Worm (Caenorhabditis elegans) whole organism, young adult: ENCODE data around the gene dgk-4.

Experiments used
- B0019.2 ChIP-seq: fragments of 200-800 bp; sonication (Bioruptor generic); conservative IDR thresholded peaks from 2 replicates; pipeline ENCODE4 v1.3.6; 2022; ENCODE audit warnings: missing genetic modification reagents, missing genetic modification characterization, missing compliant biosample characterization
- C17E4.6 ChIP-seq: fragments of 200-800 bp; sonication (Bioruptor generic); IDR thresholded peaks from 2 replicates; pipeline ENCODE4 v1.3.6; 2022; ENCODE audit warnings: missing genetic modification reagents, missing genetic modification characterization, missing compliant biosample characterization
- D2030.7 ChIP-seq: fragments of 200-800 bp; sonication (Bioruptor generic); IDR thresholded peaks from 2 replicates; pipeline ENCODE4 v1.3.6; 2022; ENCODE audit warnings: missing genetic modification reagents, missing genetic modification characterization, missing compliant biosample characterization
- F33H1.4 ChIP-seq: fragments of 200-800 bp; sonication (Bioruptor generic); IDR thresholded peaks from 2 replicates; pipeline ENCODE4 v1.3.6; 2022; ENCODE audit warnings: missing genetic modification reagents, missing genetic modification characterization, missing compliant biosample characterization
- F52B5.7 ChIP-seq: sonication (generic microtip); optimal IDR thresholded peaks from 2 replicates; lab custom pipeline; 2016; ENCODE audit warnings: mild to moderate bottlenecking, missing genetic modification characterization, missing compliant biosample characterization
- F55B11.4 ChIP-seq: sonication (generic microtip); optimal IDR thresholded peaks from 2 replicates; lab custom pipeline; 2016; ENCODE audit warnings: missing compliant biosample characterization, missing genetic modification characterization, borderline replicate concordance; ENCODE audit not compliant: insufficient read depth
- F57C9.4 ChIP-seq: sonication (generic microtip); optimal IDR thresholded peaks from 2 replicates; lab custom pipeline; 2017; ENCODE audit warnings: mild to moderate bottlenecking, missing genetic modification characterization, missing compliant biosample characterization
- K11D2.4 ChIP-seq: fragments of 200-800 bp; sonication (Bioruptor generic); IDR thresholded peaks from 2 replicates; pipeline ENCODE4 v1.3.6; 2022; ENCODE audit warnings: missing genetic modification reagents, missing genetic modification characterization, missing compliant biosample characterization
- K12H6.12 ChIP-seq: fragments of 200-800 bp; sonication (Bioruptor generic); optimal IDR thresholded peaks from 2 replicates; lab custom pipeline; 2018; ENCODE audit warnings: mild to moderate bottlenecking, missing genetic modification characterization, missing compliant biosample characterization
- Y95B8A.8 ChIP-seq: fragments of 200-800 bp; sonication (Bioruptor generic); IDR thresholded peaks from 2 replicates; pipeline ENCODE4 v1.3.6; 2022; ENCODE audit warnings: missing genetic modification reagents, missing genetic modification characterization, missing compliant biosample characterization
- ZK185.1 ChIP-seq: sonication (generic microtip); optimal IDR thresholded peaks from 2 replicates; lab custom pipeline; 2016; ENCODE audit warnings: mild to moderate bottlenecking, missing genetic modification characterization, missing compliant biosample characterization; ENCODE audit not compliant: poor library complexity, severe bottlenecking
- aptf-2 ChIP-seq: fragments of 200-800 bp; sonication (Bioruptor generic); conservative IDR thresholded peaks from 2 replicates; pipeline ENCODE4 v1.3.6; 2022; ENCODE audit warnings: missing genetic modification reagents, missing genetic modification characterization, missing compliant biosample characterization
- aptf-3 ChIP-seq: fragments of 200-800 bp; sonication (Bioruptor generic); IDR thresholded peaks from 2 replicates; pipeline ENCODE4 v1.3.6; 2022; ENCODE audit warnings: missing genetic modification characterization, missing compliant biosample characterization
- attf-3 ChIP-seq: fragments of 200-800 bp; sonication (Bioruptor generic); conservative IDR thresholded peaks from 2 replicates; pipeline ENCODE4 v1.3.6; 2022; ENCODE audit warnings: missing genetic modification reagents, missing genetic modification characterization, missing compliant biosample characterization
- ceh-100 ChIP-seq: fragments of 200-800 bp; sonication (Bioruptor generic); IDR thresholded peaks from 2 replicates; pipeline ENCODE4 v1.3.6; 2022; ENCODE audit warnings: missing genetic modification reagents, missing genetic modification characterization, missing compliant biosample characterization
- ceh-58 ChIP-seq: fragments of 200-800 bp; sonication (Bioruptor generic); IDR thresholded peaks from 2 replicates; pipeline ENCODE4 v1.3.6; 2022; ENCODE audit warnings: missing genetic modification characterization, missing compliant biosample characterization
- dpl-1 ChIP-seq: fragments of 150-350 bp; optimal IDR thresholded peaks from 2 replicates; lab custom pipeline; 2014; ENCODE audit warnings: missing biosample characterization, missing genetic modification reagents, missing genetic modification characterization
- egl-44 ChIP-seq: fragments of 200-800 bp; sonication (Bioruptor generic); IDR thresholded peaks from 2 replicates; pipeline ENCODE4 v1.3.6; 2022; ENCODE audit warnings: missing genetic modification reagents, missing genetic modification characterization, missing compliant biosample characterization
- egrh-3 ChIP-seq: fragments of 200-800 bp; sonication (Bioruptor generic); IDR thresholded peaks from 2 replicates; pipeline ENCODE4 v1.3.6; 2022; ENCODE audit warnings: missing genetic modification reagents, missing genetic modification characterization, missing compliant biosample characterization
- hlh-26 ChIP-seq: fragments of 200-800 bp; sonication (Bioruptor generic); conservative IDR thresholded peaks from 2 replicates; pipeline ENCODE4 v1.3.6; 2022; ENCODE audit warnings: missing genetic modification reagents, missing genetic modification characterization, missing compliant biosample characterization
- lag-1 ChIP-seq: fragments of 200-800 bp; sonication (Bioruptor generic); IDR thresholded peaks from 2 replicates; pipeline ENCODE4 v1.3.6; 2022; ENCODE audit warnings: missing genetic modification reagents, missing genetic modification characterization, missing compliant biosample characterization
- lin-26 ChIP-seq: fragments of 200-800 bp; sonication (Bioruptor generic); IDR thresholded peaks from 2 replicates; pipeline ENCODE4 v1.3.6; 2022; ENCODE audit warnings: missing genetic modification reagents, missing genetic modification characterization, missing compliant biosample characterization
- lin-54 ChIP-seq: fragments of 200-800 bp; sonication (Bioruptor generic); optimal IDR thresholded peaks from 2 replicates; lab custom pipeline; 2018; ENCODE audit warnings: mild to moderate bottlenecking, missing genetic modification characterization, missing compliant biosample characterization
- lsy-27 ChIP-seq: sonication (generic microtip); optimal IDR thresholded peaks from 2 replicates; lab custom pipeline; 2017; ENCODE audit warnings: missing genetic modification characterization, mild to moderate bottlenecking, missing compliant biosample characterization, antibody characterized with exemption, missing genotype, borderline replicate concordance; ENCODE audit not compliant: insufficient read depth
- madf-8 ChIP-seq: fragments of 200-800 bp; sonication (Bioruptor generic); conservative IDR thresholded peaks from 2 replicates; pipeline ENCODE4 v1.3.6; 2022; ENCODE audit warnings: missing genetic modification reagents, missing genetic modification characterization, missing compliant biosample characterization
- nfya-1 ChIP-seq: sonication (generic microtip); optimal IDR thresholded peaks from 2 replicates; lab custom pipeline; 2017; ENCODE audit warnings: antibody characterized with exemption, missing compliant biosample characterization, missing genetic modification characterization, borderline replicate concordance; ENCODE audit not compliant: insufficient read depth
- nhr-27 ChIP-seq: fragments of 200-800 bp; sonication (Bioruptor generic); optimal IDR thresholded peaks from 2 replicates; lab custom pipeline; 2018; ENCODE audit warnings: mild to moderate bottlenecking, missing genetic modification characterization, moderate library complexity, missing compliant biosample characterization
- pbrm-1 ChIP-seq: fragments of 200-800 bp; sonication (Bioruptor generic); IDR thresholded peaks from 2 replicates; pipeline ENCODE4 v1.3.6; 2022; ENCODE audit warnings: missing genetic modification reagents, missing genetic modification characterization, missing compliant biosample characterization
- pha-4 ChIP-seq: fragments of 150-350 bp; sonication (generic microtip); optimal IDR thresholded peaks from 2 replicates; lab custom pipeline; 2014; ENCODE audit warnings: missing biosample characterization, missing genetic modification reagents, missing genetic modification characterization
- rcor-1 ChIP-seq: fragments of 200-800 bp; sonication (Bioruptor generic); IDR thresholded peaks from 2 replicates; pipeline ENCODE4 v1.3.6; 2022; ENCODE audit warnings: missing genetic modification reagents, missing genetic modification characterization, missing compliant biosample characterization
- snpc-1.3 ChIP-seq: sonication (generic microtip); optimal IDR thresholded peaks from 2 replicates; lab custom pipeline; 2017; ENCODE audit warnings: missing genetic modification characterization, mild to moderate bottlenecking, missing compliant biosample characterization, antibody characterized with exemption, moderate library complexity, missing genotype, missing genetic modification reagents; ENCODE audit not compliant: insufficient read depth
- unc-62 ChIP-seq: fragments of 150-350 bp; optimal IDR thresholded peaks from 2 replicates; lab custom pipeline; 2014; ENCODE audit warnings: missing biosample characterization, missing genetic modification reagents, missing genetic modification characterization
- xnd-1 ChIP-seq: sonication (generic microtip); optimal IDR thresholded peaks from 2 replicates; lab custom pipeline; 2016; ENCODE audit warnings: missing genotype, missing genetic modification reagents, missing genetic modification characterization, missing compliant biosample characterization
- ztf-18 ChIP-seq: sonication (generic microtip); optimal IDR thresholded peaks from 2 replicates; lab custom pipeline; 2016; ENCODE audit warnings: missing genotype, mild to moderate bottlenecking, missing genetic modification characterization, missing compliant biosample characterization

The dgk-4 gene

DNA sequence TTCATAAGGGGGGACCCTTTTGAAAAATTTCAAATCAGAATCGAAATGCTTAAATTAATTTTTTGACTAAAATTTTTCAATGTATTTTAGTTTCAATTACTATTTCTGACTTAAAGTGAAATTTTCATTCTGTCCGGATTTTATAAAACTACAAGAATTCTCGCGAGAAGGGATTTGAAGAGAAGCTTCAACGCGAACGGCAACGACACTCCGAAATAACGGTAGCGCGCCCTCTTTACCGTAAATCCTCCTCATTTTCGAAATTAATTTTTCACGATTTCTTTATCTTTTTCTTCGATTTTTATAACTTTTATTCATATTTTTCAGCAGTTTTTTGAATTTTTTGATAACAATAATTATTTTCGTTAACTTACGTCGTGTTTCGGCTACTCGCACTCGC lies 34.6 kb downstream of the dgk-4 start:
- TF ChIP-seq attf-3 (GFP tag; lab: Robert Waterston, UW) (peak; percentile 94), K12H6.12 (no peak), F52B5.7 (no peak), xnd-1 (tag; lab: Kevin White, UChicago) (no peak), rcor-1 (GFP tag; lab: Robert Waterston, UW) (no peak), egl-44 (GFP tag; lab: Robert Waterston, UW) (no peak), ztf-18 (tag; lab: Kevin White, UChicago) (no peak)
- TF ChIP-seq, all 124 proteins: peak for 1

DNA sequence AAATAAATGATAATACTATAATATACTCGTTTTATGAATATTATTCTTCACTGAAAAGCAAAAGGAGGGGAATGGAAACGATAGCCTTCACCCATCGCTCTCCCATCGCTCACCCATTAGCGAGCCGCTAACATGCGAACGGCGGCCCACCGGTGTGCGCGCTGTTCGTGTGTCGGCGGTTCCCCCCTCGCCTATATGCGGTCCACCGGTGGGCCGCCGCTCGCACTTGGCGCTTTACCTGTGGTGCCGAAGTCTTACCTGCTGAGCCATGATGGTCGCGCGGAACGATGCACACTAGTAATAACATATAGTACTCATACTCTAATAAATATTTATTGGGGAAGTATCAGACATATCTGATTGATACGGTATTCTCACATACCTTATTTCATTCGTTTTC lies 36.0 kb downstream of the dgk-4 start:
- peak; percentile 63; the same call in 1 of the 2 replicates for TF ChIP-seq egrh-3 (GFP tag; lab: Robert Waterston, UW)
- TF ChIP-seq, all 124 proteins: peak for 1; not testable (repeated sequence) for 123

ce11 chrIV:8668635-8669034 lies 37.5 kb downstream of the dgk-4 start, which contains the start of gene cdh-5:
cdh-5 (plus strand) TSS chrIV:8668935.
- TF ChIP-seq ceh-100 (GFP tag; lab: Robert Waterston, UW) (no peak), D2030.7 (no peak), dpl-1 (GFP tag; lab: Kevin White, UChicago) (no peak), K11D2.4 (GFP tag; lab: Robert Waterston, UW) (no peak), C17E4.6 (GFP tag; lab: Robert Waterston, UW) (no peak), pha-4 (tag; lab: Kevin White, UChicago) (no peak), F57C9.4 (tag; lab: Kevin White, UChicago) (no peak), rcor-1 (GFP tag; lab: Robert Waterston, UW) (no peak), nfya-1 (tag; lab: Kevin White, UChicago) (no peak), nhr-27 (no peak), hlh-26 (no peak), unc-62 (GFP tag; lab: Kevin White, UChicago) (no peak), F55B11.4 (tag; lab: Kevin White, UChicago) (no peak), ceh-58 (GFP tag; lab: Robert Waterston, UW) (no peak), pbrm-1 (no peak)

- no peak for TF ChIP-seq hlh-26
- TF ChIP-seq aptf-2 (GFP tag; lab: Robert Waterston, UW): no peak
- TF ChIP-seq nfya-1 (tag; lab: Kevin White, UChicago): no peak
- TF ChIP-seq lsy-27 (tag; lab: Kevin White, UChicago): no peak
- TF ChIP-seq aptf-3 (GFP tag; lab: Robert Waterston, UW): no peak
- no peak for TF ChIP-seq lin-54 (GFP tag; lab: Kevin White, UChicago)
- no peak for TF ChIP-seq lin-26 (GFP tag; lab: Robert Waterston, UW)
- TF ChIP-seq lag-1 (GFP tag; lab: Robert Waterston, UW): no peak
- TF ChIP-seq, all 124 proteins: peak for 0
These were observed 42.7 kb downstream of the dgk-4 start for ce11 chrIV:8673733-8674375.

- TF ChIP-seq madf-8 (no peak), ZK185.1 (tag; lab: Kevin White, UChicago) (no peak), F33H1.4 (GFP tag; lab: Robert Waterston, UW) (no peak), B0019.2 (GFP tag; lab: Robert Waterston, UW) (no peak), snpc-1.3 (tag; lab: Kevin White, UChicago) (no peak), Y95B8A.8 (GFP tag; lab: Robert Waterston, UW) (no peak)
These were observed 46.2 kb downstream of the dgk-4 start, which contains the start of gene F08B4.8 for ce11 chrIV:8677303-8677702. F08B4.8 (plus strand) TSS chrIV:8677603.
